Worm (Caenorhabditis elegans) whole organism, L1 larva: ENCODE results near the gene F02C9.2.

ENCODE experiments used
- C04F5.9 ChIP-seq: sonication (generic microtip); optimal IDR thresholded peaks from 2 replicates; lab custom pipeline; 2016; ENCODE audit warnings: missing genetic modification characterization, missing compliant biosample characterization
- C16A3.4 ChIP-seq: fragments of 150-350 bp; optimal IDR thresholded peaks from 2 replicates; lab custom pipeline; 2014; ENCODE audit warnings: missing biosample characterization, missing genetic modification characterization
- F16B12.6 ChIP-seq: fragments of 150-350 bp; optimal IDR thresholded peaks from 2 replicates; lab custom pipeline; 2014; ENCODE audit warnings: missing biosample characterization, missing genetic modification characterization
- Y116A8C.19 ChIP-seq: sonication (generic microtip); optimal IDR thresholded peaks from 2 replicates; lab custom pipeline; 2016; ENCODE audit warnings: missing compliant biosample characterization, missing genetic modification characterization, borderline replicate concordance
- blmp-1 ChIP-seq: fragments of 150-350 bp; optimal IDR thresholded peaks from 2 replicates; lab custom pipeline; 2014; ENCODE audit warnings: missing biosample characterization, missing genetic modification characterization
- ceh-63 ChIP-seq: fragments of 200-800 bp; sonication (Bioruptor generic); optimal IDR thresholded peaks from 2 replicates; lab custom pipeline; 2018; ENCODE audit warnings: mild to moderate bottlenecking, missing genetic modification characterization, missing compliant biosample characterization
- ceh-8 ChIP-seq: fragments of 200-800 bp; sonication (Bioruptor generic); optimal IDR thresholded peaks from 2 replicates; lab custom pipeline; 2018; ENCODE audit warnings: mild to moderate bottlenecking, missing genetic modification characterization, moderate library complexity, missing compliant biosample characterization
- ceh-82 ChIP-seq, 3 experiments: fragments of 150-350 bp in 1 of 3; sonication (generic microtip) in 2 of 3; optimal IDR thresholded peaks; 2 replicates each; lab custom pipeline; 2014 to 2017; ENCODE audit warnings: missing biosample characterization in 3 of 3, missing genetic modification characterization in 3 of 3
- ceh-90 ChIP-seq: sonication (generic microtip); optimal IDR thresholded peaks from 2 replicates; lab custom pipeline; 2016; ENCODE audit warnings: missing genetic modification characterization, missing compliant biosample characterization
- ces-1 ChIP-seq: fragments of 150-350 bp; optimal IDR thresholded peaks from 2 replicates; lab custom pipeline; 2014; ENCODE audit warnings: missing biosample characterization, missing genetic modification reagents, missing genetic modification characterization
- dsc-1 ChIP-seq: sonication (generic microtip); optimal IDR thresholded peaks from 2 replicates; lab custom pipeline; 2016; ENCODE audit warnings: mild to moderate bottlenecking, missing genetic modification characterization, missing compliant biosample characterization
- efl-3 ChIP-seq: fragments of 200-800 bp; sonication (Bioruptor generic); optimal IDR thresholded peaks from 2 replicates; lab custom pipeline; 2018; ENCODE audit warnings: mild to moderate bottlenecking, missing genetic modification characterization, missing compliant biosample characterization
- egl-13 ChIP-seq: sonication (generic microtip); optimal IDR thresholded peaks from 2 replicates; lab custom pipeline; 2016; ENCODE audit warnings: missing genotype, missing genetic modification reagents, missing genetic modification characterization, missing compliant biosample characterization
- elt-2 ChIP-seq: sonication (generic microtip); optimal IDR thresholded peaks from 2 replicates; lab custom pipeline; 2016; ENCODE audit warnings: missing genetic modification characterization, mild to moderate bottlenecking, inconsistent platforms, missing compliant biosample characterization, missing genetic modification reagents
- ets-5 ChIP-seq: fragments of 200-800 bp; sonication (Bioruptor generic); IDR thresholded peaks from 2 replicates; pipeline ENCODE4 v1.3.6; 2022; ENCODE audit warnings: missing genetic modification characterization, missing compliant biosample characterization
- fkh-10 ChIP-seq: sonication (generic microtip); optimal IDR thresholded peaks from 2 replicates; lab custom pipeline; 2017; ENCODE audit warnings: missing biosample characterization, missing genetic modification reagents, missing genetic modification characterization
- fkh-8 ChIP-seq: sonication (generic microtip); optimal IDR thresholded peaks from 2 replicates; lab custom pipeline; 2016; ENCODE audit warnings: mild to moderate bottlenecking, missing genetic modification characterization, missing compliant biosample characterization
- fos-1 ChIP-seq: fragments of 150-350 bp; optimal IDR thresholded peaks from 2 replicates; lab custom pipeline; 2014; ENCODE audit warnings: missing biosample characterization, missing genetic modification characterization
- grh-1 ChIP-seq: fragments of 200-800 bp; sonication (Bioruptor generic); IDR thresholded peaks from 2 replicates; pipeline ENCODE4 v1.3.6; 2022; ENCODE audit warnings: missing genetic modification reagents, missing genetic modification characterization, missing compliant biosample characterization
- irx-1 ChIP-seq: sonication (generic microtip); optimal IDR thresholded peaks from 2 replicates; lab custom pipeline; 2016; ENCODE audit warnings: missing genetic modification characterization, missing compliant biosample characterization
- lin-13 ChIP-seq: fragments of 150-350 bp; optimal IDR thresholded peaks from 2 replicates; lab custom pipeline; 2014; ENCODE audit warnings: missing biosample characterization, missing genetic modification reagents, missing genetic modification characterization
- lin-14 ChIP-seq: fragments of 200-800 bp; sonication (Bioruptor generic); optimal IDR thresholded peaks from 2 replicates; lab custom pipeline; 2018; ENCODE audit warnings: mild to moderate bottlenecking, missing genetic modification characterization, moderate library complexity, missing compliant biosample characterization
- lin-15B ChIP-seq: fragments of 150-350 bp; sonication (generic microtip); optimal IDR thresholded peaks from 3 replicates; lab custom pipeline; 2014; ENCODE audit warnings: missing biosample characterization, missing genetic modification characterization
- lin-39 ChIP-seq: fragments of 150-350 bp; optimal IDR thresholded peaks from 2 replicates; lab custom pipeline; 2014; ENCODE audit warnings: missing biosample characterization, missing genetic modification reagents, missing genetic modification characterization
- mdl-1 ChIP-seq, 2 experiments: fragments of 150-350 bp; optimal IDR thresholded peaks; 2 replicates each; lab custom pipeline; 2014 to 2017; ENCODE audit warnings: missing biosample characterization in 2 of 2, missing genetic modification characterization in 2 of 2, inconsistent platforms in 1 of 2
- mef-2 ChIP-seq: fragments of 150-350 bp; optimal IDR thresholded peaks from 2 replicates; lab custom pipeline; 2014; ENCODE audit warnings: missing biosample characterization, missing genetic modification characterization
- nhr-12 ChIP-seq: sonication (generic microtip); optimal IDR thresholded peaks from 2 replicates; lab custom pipeline; 2017; ENCODE audit warnings: missing biosample characterization, missing genetic modification characterization
- nhr-77 ChIP-seq: fragments of 150-350 bp; optimal IDR thresholded peaks from 2 replicates; lab custom pipeline; 2014; ENCODE audit warnings: missing biosample characterization, missing genetic modification characterization
- pag-3 ChIP-seq: sonication (generic microtip); optimal IDR thresholded peaks from 2 replicates; lab custom pipeline; 2017; ENCODE audit warnings: missing genetic modification characterization, mild to moderate bottlenecking, missing compliant biosample characterization, antibody characterized with exemption, borderline replicate concordance; ENCODE audit not compliant: insufficient read depth
- pqm-1 ChIP-seq: sonication (generic microtip); optimal IDR thresholded peaks from 3 replicates; lab custom pipeline; 2017; ENCODE audit warnings: missing biosample characterization, missing genetic modification characterization
- skn-1 ChIP-seq: fragments of 150-350 bp; optimal IDR thresholded peaks from 2 replicates; lab custom pipeline; 2014; ENCODE audit warnings: missing biosample characterization, missing genetic modification characterization
- snpc-4 ChIP-seq: fragments of 150-350 bp; optimal IDR thresholded peaks from 2 replicates; lab custom pipeline; 2014; ENCODE audit warnings: missing biosample characterization, missing genetic modification characterization
- snu-23 ChIP-seq: sonication (generic microtip); optimal IDR thresholded peaks from 2 replicates; lab custom pipeline; 2016; ENCODE audit warnings: missing genetic modification characterization, missing compliant biosample characterization
- sox-4 ChIP-seq: sonication (generic microtip); optimal IDR thresholded peaks from 2 replicates; lab custom pipeline; 2016; ENCODE audit warnings: missing genetic modification characterization, missing compliant biosample characterization
- swsn-7 ChIP-seq: sonication (generic microtip); optimal IDR thresholded peaks from 2 replicates; lab custom pipeline; 2016; ENCODE audit warnings: missing genetic modification characterization, missing compliant biosample characterization
- unc-86 ChIP-seq: sonication (generic microtip); optimal IDR thresholded peaks from 2 replicates; lab custom pipeline; 2016; ENCODE audit warnings: missing genetic modification characterization, missing compliant biosample characterization
- unc-98 ChIP-seq: fragments of 200-800 bp; sonication (Bioruptor generic); IDR thresholded peaks from 2 replicates; pipeline ENCODE4 v1.3.6; 2022; ENCODE audit warnings: missing genetic modification characterization, missing compliant biosample characterization
- vab-15 ChIP-seq: sonication (generic microtip); optimal IDR thresholded peaks from 2 replicates; lab custom pipeline; 2017; ENCODE audit warnings: missing genotype, mild to moderate bottlenecking, missing genetic modification characterization, missing compliant biosample characterization
- xbp-1 ChIP-seq: sonication (generic microtip); optimal IDR thresholded peaks from 2 replicates; lab custom pipeline; 2016; ENCODE audit warnings: missing genetic modification characterization, missing compliant biosample characterization
- zag-1 ChIP-seq: fragments of 150-350 bp; optimal IDR thresholded peaks from 2 replicates; lab custom pipeline; 2014; ENCODE audit warnings: missing biosample characterization, missing genetic modification characterization
- zip-4 ChIP-seq: fragments of 200-800 bp; sonication (Bioruptor generic); optimal IDR thresholded peaks from 2 replicates; lab custom pipeline; 2018; ENCODE audit warnings: mild to moderate bottlenecking, missing genetic modification characterization, moderate library complexity, missing compliant biosample characterization

Gene F02C9.2

DNA sequence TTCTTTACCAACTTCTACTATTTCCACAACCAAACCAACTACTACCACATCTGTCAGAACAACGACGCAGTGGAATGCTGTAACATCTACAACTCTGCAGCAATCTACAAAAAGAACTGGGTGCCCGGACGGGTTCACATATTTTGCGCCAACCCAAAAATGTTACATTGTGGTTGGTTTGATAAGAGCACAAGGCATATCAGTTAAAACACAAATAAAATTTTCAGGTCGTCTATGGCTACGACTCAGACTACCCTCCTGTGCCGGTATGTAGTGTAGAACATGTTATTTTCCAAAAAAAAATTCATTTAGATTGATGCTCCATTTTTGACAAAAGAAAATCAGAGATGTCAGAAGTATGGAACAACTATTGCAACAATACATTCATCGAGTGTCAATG, 14.3 kb upstream of the F02C9.2 start:
- peak; percentile 46 for TF ChIP-seq elt-2 (tag; lab: Kevin White, UChicago)
- TF ChIP-seq mdl-1 (tag; optimal IDR thresholded peaks at IDR 0.05; lab: Kevin White, UChicago), result no peak
- no peak for TF ChIP-seq blmp-1 (tag; lab: Kevin White, UChicago)
- TF ChIP-seq, all 84 proteins: peak for 1

DNA sequence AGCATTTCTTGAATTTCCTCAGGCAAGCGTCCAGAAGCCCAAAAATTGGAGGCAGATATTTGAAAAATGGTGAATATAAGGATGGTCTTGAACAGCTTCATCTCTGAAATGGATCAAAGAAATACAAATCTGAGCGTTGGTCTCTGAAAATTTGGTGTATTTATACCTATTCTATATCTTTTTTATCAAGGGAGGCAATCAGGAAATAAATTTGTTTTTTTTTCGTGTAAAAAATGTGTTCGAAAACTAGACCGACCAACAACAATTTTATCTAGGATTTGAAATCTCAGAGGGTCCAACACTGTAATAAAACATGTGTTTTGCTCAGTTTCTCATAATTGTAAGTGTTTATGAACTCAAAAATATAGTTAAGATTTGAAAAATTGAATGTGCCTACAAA, 11.8 kb upstream of the F02C9.2 start, which contains the start of gene srt-56:
srt-56 (minus strand) TSS at position 101 of the 400 bp plus-strand sequence.
- no peak for TF ChIP-seq lin-39
- TF ChIP-seq lin-15B (tag; lab: Kevin White, UChicago), result no peak
- no peak for TF ChIP-seq mef-2 (tag; lab: Kevin White, UChicago)
- TF ChIP-seq egl-13, result no peak
- no peak for TF ChIP-seq Y116A8C.19 (tag; lab: Kevin White, UChicago)
- TF ChIP-seq nhr-12, result no peak
- no peak for TF ChIP-seq unc-86 (tag; lab: Kevin White, UChicago)
- TF ChIP-seq grh-1, result no peak
- no peak for TF ChIP-seq zip-4 (GFP tag; lab: Kevin White, UChicago)
- no peak for TF ChIP-seq vab-15
- no peak for TF ChIP-seq swsn-7
- TF ChIP-seq ets-5 (GFP tag; lab: Robert Waterston, UW), result no peak
- no peak for TF ChIP-seq skn-1 (tag; lab: Kevin White, UChicago)
- no peak for TF ChIP-seq fkh-10 (GFP tag; lab: Kevin White, UChicago)
- no peak for TF ChIP-seq xbp-1 (tag; lab: Kevin White, UChicago)
- no peak for TF ChIP-seq C16A3.4 (tag; lab: Kevin White, UChicago)
- TF ChIP-seq mdl-1 (tag; optimal IDR thresholded peaks at IDR 0.05; lab: Kevin White, UChicago), result no peak
- TF ChIP-seq, all 84 proteins: peak for 0

DNA sequence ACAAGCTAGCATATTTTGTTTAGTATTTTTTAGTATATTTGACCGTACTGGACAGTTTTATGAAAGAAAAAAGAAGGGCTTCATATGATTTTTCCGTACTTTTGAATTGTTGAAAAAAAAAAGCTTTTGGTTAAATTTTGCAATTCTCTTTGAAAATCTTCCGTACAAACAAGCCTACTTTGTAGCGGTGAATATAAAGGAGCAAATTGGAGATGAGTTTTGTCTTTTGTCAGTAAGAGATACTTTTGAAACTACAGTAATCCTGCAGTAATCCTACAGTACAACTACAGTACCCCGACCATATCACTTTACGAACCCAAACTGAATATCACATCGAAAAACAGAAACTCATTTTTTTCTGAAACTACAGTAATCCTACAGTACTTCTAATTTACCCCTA, 11.1 kb upstream of the F02C9.2 start:
- TF ChIP-seq ceh-90 (tag; lab: Kevin White, UChicago), result no peak
- TF ChIP-seq snu-23 (GFP tag; lab: Kevin White, UChicago), result no peak
- no peak for TF ChIP-seq swsn-7
- TF ChIP-seq C04F5.9, result no peak
- no peak for TF ChIP-seq egl-13
- no peak for TF ChIP-seq F16B12.6 (tag; lab: Kevin White, UChicago)
- TF ChIP-seq fkh-8 (tag; lab: Kevin White, UChicago), result no peak
- no peak for TF ChIP-seq ceh-63
- TF ChIP-seq fos-1 (tag; lab: Kevin White, UChicago), result no peak
- TF ChIP-seq sox-4 (tag; lab: Kevin White, UChicago), result no peak
- TF ChIP-seq, all 84 proteins: peak for 0

DNA sequence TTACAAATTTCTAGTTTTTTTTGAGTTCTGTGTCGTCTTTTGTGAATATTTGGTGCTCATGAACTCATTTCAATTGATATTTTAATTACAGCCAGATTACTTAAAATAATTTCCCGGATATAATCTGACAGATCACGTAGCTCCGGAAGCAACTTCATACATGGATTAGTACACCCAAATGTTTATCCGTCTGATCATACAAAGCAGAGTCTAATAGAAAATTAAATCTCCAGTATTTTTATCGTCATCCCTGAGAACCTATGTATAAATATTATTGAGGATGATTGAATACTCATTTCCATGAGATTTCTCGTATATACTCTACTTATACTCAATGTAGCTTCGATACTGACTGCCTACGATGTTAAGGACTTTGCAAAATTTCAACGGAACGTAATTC, 8.6 kb upstream of the F02C9.2 start, which contains the start of gene Y73C8C.12:
Y73C8C.12 (plus strand) TSS at position 301 of the 400 bp plus-strand sequence.
- TF ChIP-seq nhr-77 (no peak), ceh-82 (tag; optimal IDR thresholded peaks at IDR 0.05; lab: Kevin White, UChicago) (no peak), efl-3 (GFP tag; lab: Kevin White, UChicago) (no peak), lin-13 (GFP tag; lab: Kevin White, UChicago) (no peak), pqm-1 (tag; lab: Kevin White, UChicago) (no peak), irx-1 (tag; lab: Kevin White, UChicago) (no peak), ces-1 (no peak), unc-98 (no peak), snpc-4 (tag; lab: Kevin White, UChicago) (no peak), pag-3 (no peak), ceh-90 (tag; lab: Kevin White, UChicago) (no peak), fkh-10 (GFP tag; lab: Kevin White, UChicago) (no peak), dsc-1 (tag; lab: Kevin White, UChicago) (no peak), lin-14 (GFP tag; lab: Kevin White, UChicago) (no peak), elt-2 (tag; lab: Kevin White, UChicago) (no peak), ceh-8 (GFP tag; lab: Kevin White, UChicago) (no peak), zip-4 (GFP tag; lab: Kevin White, UChicago) (no peak), Y116A8C.19 (tag; lab: Kevin White, UChicago) (no peak), zag-1 (tag; lab: Kevin White, UChicago) (no peak)
